Comparison of ENCODE assay signal across 5 worm cellular contexts in the genomic region with DNA sequence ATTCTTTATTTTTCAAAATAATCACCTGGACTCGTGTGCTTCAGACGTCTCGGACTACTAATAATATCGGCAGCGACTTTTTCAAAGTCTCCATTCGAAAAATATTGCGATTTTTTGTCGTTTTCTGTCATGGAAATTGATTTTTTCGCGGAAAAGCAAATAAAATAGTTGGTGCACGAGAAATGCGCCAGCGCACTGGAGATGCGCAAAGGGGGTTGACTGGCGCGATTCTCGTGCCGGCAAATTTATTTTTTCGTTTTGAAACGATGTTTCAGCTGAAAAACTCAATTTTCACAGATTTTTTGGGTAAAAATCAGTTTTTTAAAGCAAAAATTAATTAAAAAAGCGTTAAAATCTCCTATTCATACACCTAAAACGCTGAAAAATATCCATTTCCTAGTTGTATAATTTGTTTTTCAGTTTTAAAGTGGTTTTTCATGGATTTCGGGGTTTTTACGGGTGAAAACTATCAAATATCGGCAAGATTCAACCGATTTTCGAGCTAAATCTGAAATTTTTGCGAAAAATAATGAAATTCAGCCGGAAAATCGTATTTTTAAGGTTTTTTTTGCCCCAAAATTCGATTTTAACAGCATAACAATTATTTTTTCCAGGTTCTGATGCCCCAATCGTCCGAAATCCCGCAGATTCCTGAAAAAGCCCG.
TF ChIP-seq lines count a peak whose summit lies in the region.

A gene (minus strand): TSS at position 263 of the 664 bp plus-strand sequence.
A gene (plus strand): TSS at position 614 of the 664 bp plus-strand sequence.

TF ChIP-seq in whole organism, L1 larva, 84 proteins besides CTCF, POLR2A, EP300 and RAD21 (continued from another document and continues in another):
- peak; percentile 93 for TF ChIP-seq nhr-19 (GFP tag; conservative IDR thresholded peaks at IDR 0.05; lab: Robert Waterston, UW)
- peak; percentile 53 for TF ChIP-seq aly-2 (tag; optimal IDR thresholded peaks at IDR 0.05; lab: Kevin White, UChicago)
- TF ChIP-seq pax-3 (tag; optimal IDR thresholded peaks at IDR 0.05; lab: Kevin White, UChicago) = no peak
- peak in 1 of 6 experiments; percentile 9 for TF ChIP-seq elt-3 (tag; optimal IDR thresholded peaks at IDR 0.05; lab: Kevin White, UChicago)
- no peak for TF ChIP-seq nhr-84 (tag; optimal IDR thresholded peaks at IDR 0.05; lab: Kevin White, UChicago)
- TF ChIP-seq lsy-2 (tag; optimal IDR thresholded peaks at IDR 0.05; lab: Kevin White, UChicago) = peak; percentile 76 to 79
- peak; percentile 80 for TF ChIP-seq tbx-2 (tag; optimal IDR thresholded peaks at IDR 0.05; lab: Kevin White, UChicago)
- TF ChIP-seq nhr-12 (tag; optimal IDR thresholded peaks at IDR 0.05; lab: Kevin White, UChicago) = no peak
- peak; percentile 9 for TF ChIP-seq hpl-2 (GFP tag; optimal IDR thresholded peaks at IDR 0.05; lab: Kevin White, UChicago)
- no peak for TF ChIP-seq sptf-1 (tag; optimal IDR thresholded peaks at IDR 0.05; lab: Kevin White, UChicago)
- TF ChIP-seq ztf-4 (tag; optimal IDR thresholded peaks at IDR 0.05; lab: Kevin White, UChicago) = peak; percentile 24
- peak; percentile 49 for TF ChIP-seq egl-13 (tag; optimal IDR thresholded peaks at IDR 0.05; lab: Kevin White, UChicago)
- TF ChIP-seq skn-1 (tag; optimal IDR thresholded peaks at IDR 0.05; lab: Kevin White, UChicago) = peak; percentile 67
- TF ChIP-seq dsc-1 (tag; optimal IDR thresholded peaks at IDR 0.05; lab: Kevin White, UChicago) = peak; percentile 77
- TF ChIP-seq snu-23 (GFP tag; optimal IDR thresholded peaks at IDR 0.05; lab: Kevin White, UChicago) = peak; percentile 85
- TF ChIP-seq hlh-4 (tag; optimal IDR thresholded peaks at IDR 0.05; lab: Kevin White, UChicago) = no peak
- TF ChIP-seq lin-13 (GFP tag; optimal IDR thresholded peaks at IDR 0.05; lab: Kevin White, UChicago) = peak; percentile 73
- no peak for TF ChIP-seq lir-3 (tag; optimal IDR thresholded peaks at IDR 0.05; lab: Kevin White, UChicago; ENCODE audit: poor library complexity)
- peak in 1 of 2 experiments; percentile 31 for TF ChIP-seq mdl-1 (tag; optimal IDR thresholded peaks at IDR 0.05; lab: Kevin White, UChicago)
- peak; percentile 85 for TF ChIP-seq nhr-85 (tag; lab: Kevin White, UChicago)
- no peak for TF ChIP-seq vab-15 (tag; optimal IDR thresholded peaks at IDR 0.05; lab: Kevin White, UChicago)
- peak; percentile 69 for TF ChIP-seq isw-1 (GFP tag; IDR thresholded peaks at IDR 0.05; lab: Robert Waterston, UW)
- no peak for TF ChIP-seq egl-27 (tag; optimal IDR thresholded peaks at IDR 0.05; lab: Kevin White, UChicago)
- peak; percentile 43 for TF ChIP-seq fkh-4 (tag; optimal IDR thresholded peaks at IDR 0.05; lab: Kevin White, UChicago; ENCODE audit: borderline replicate concordance)

TF ChIP-seq in whole organism, L2 larva, 48 proteins besides CTCF, POLR2A, EP300 and RAD21 (continued from another document):
- TF ChIP-seq R02D3.7 (tag; optimal IDR thresholded peaks at IDR 0.05; lab: Kevin White, UChicago) (peak; percentile 35), lin-39 (tag; optimal IDR thresholded peaks at IDR 0.05; lab: Kevin White, UChicago) (no peak), F13H6.1 (tag; optimal IDR thresholded peaks at IDR 0.05; lab: Kevin White, UChicago) (peak; percentile 62), lin-11 (tag; optimal IDR thresholded peaks at IDR 0.05; lab: Kevin White, UChicago) (peak; percentile 24)

TF ChIP-seq in whole organism, L3 larva, 47 proteins besides CTCF, POLR2A, EP300 and RAD21 (continued from another document):
- TF ChIP-seq ZK546.5 (tag; optimal IDR thresholded peaks at IDR 0.05; lab: Kevin White, UChicago) = no peak
- TF ChIP-seq nhr-23 (tag; optimal IDR thresholded peaks at IDR 0.05; lab: Kevin White, UChicago) = peak; percentile 63
- peak; percentile 35 for TF ChIP-seq tbx-2 (tag; optimal IDR thresholded peaks at IDR 0.05; lab: Kevin White, UChicago)
- peak; percentile 51 for TF ChIP-seq R02D3.7 (tag; optimal IDR thresholded peaks at IDR 0.05; lab: Kevin White, UChicago)
- no peak for TF ChIP-seq elt-3 (tag; optimal IDR thresholded peaks at IDR 0.05; lab: Kevin White, UChicago)
- no peak for TF ChIP-seq ztf-4 (tag; optimal IDR thresholded peaks at IDR 0.05; lab: Kevin White, UChicago)
- peak; percentile 38 for TF ChIP-seq nhr-43 (tag; optimal IDR thresholded peaks at IDR 0.05; lab: Kevin White, UChicago; ENCODE audit: poor library complexity, severe bottlenecking)
- no peak for TF ChIP-seq snpc-4 (tag; optimal IDR thresholded peaks at IDR 0.05; lab: Kevin White, UChicago)

TF ChIP-seq in whole organism, L4 larva, 104 proteins besides CTCF, POLR2A, EP300 and RAD21 (continued from another document):
- TF ChIP-seq nhr-6 (tag; optimal IDR thresholded peaks at IDR 0.05; lab: Kevin White, UChicago) = peak; percentile 3
- TF ChIP-seq tra-1 (GFP tag; IDR thresholded peaks at IDR 0.05; lab: Robert Waterston, UW) = 0 out of 2 replicates have a peak, but pooled peaks have one; percentile 47
- peak; percentile 13 for TF ChIP-seq spr-3 (GFP tag; optimal IDR thresholded peaks at IDR 0.05; lab: Kevin White, UChicago)
- peak; percentile 44 for TF ChIP-seq nhr-77 (tag; optimal IDR thresholded peaks at IDR 0.05; lab: Kevin White, UChicago)
- TF ChIP-seq F49E8.2 (tag; optimal IDR thresholded peaks at IDR 0.05; lab: Kevin White, UChicago; ENCODE audit: borderline replicate concordance) = peak; percentile 49
- peak; percentile 64 for TF ChIP-seq nhr-102 (tag; optimal IDR thresholded peaks at IDR 0.05; lab: Kevin White, UChicago)
- peak; percentile 67 for TF ChIP-seq rbr-2 (tag; optimal IDR thresholded peaks at IDR 0.05; lab: Kevin White, UChicago)
- TF ChIP-seq dmd-6 (GFP tag; IDR thresholded peaks at IDR 0.05; lab: Robert Waterston, UW) = peak; percentile 60
- peak; percentile 81 for TF ChIP-seq dmd-9 (GFP tag; IDR thresholded peaks at IDR 0.05; lab: Robert Waterston, UW)
- no peak for TF ChIP-seq zfp-2 (tag; optimal IDR thresholded peaks at IDR 0.05; lab: Kevin White, UChicago)

TF ChIP-seq in whole organism, young adult, 124 proteins besides CTCF, POLR2A, EP300 and RAD21 (continued from another document):
- TF ChIP-seq B0336.3 (GFP tag; IDR thresholded peaks at IDR 0.05; lab: Robert Waterston, UW) (peak; percentile 86), ets-4 (GFP tag; optimal IDR thresholded peaks at IDR 0.05; lab: Kevin White, UChicago) (no peak), ccch-3 (GFP tag; optimal IDR thresholded peaks at IDR 0.05; lab: Kevin White, UChicago) (no peak), bed-1 (GFP tag; IDR thresholded peaks at IDR 0.05; lab: Robert Waterston, UW) (no peak), akir-1 (GFP tag; optimal IDR thresholded peaks at IDR 0.05; lab: Kevin White, UChicago) (no peak), rcor-1 (GFP tag; IDR thresholded peaks at IDR 0.05; lab: Robert Waterston, UW) (peak; percentile 74), lin-40 (tag; optimal IDR thresholded peaks at IDR 0.05; lab: Kevin White, UChicago) (peak; percentile 82), somi-1 (GFP tag; optimal IDR thresholded peaks at IDR 0.05; lab: Kevin White, UChicago) (no peak), lir-1 (GFP tag; conservative IDR thresholded peaks at IDR 0.05; lab: Robert Waterston, UW) (peak; percentile 56; the same call in 1 of the 2 replicates), madf-10 (tag; optimal IDR thresholded peaks at IDR 0.05; lab: Kevin White, UChicago) (peak; percentile 2), B0261.1 (tag; optimal IDR thresholded peaks at IDR 0.05; lab: Kevin White, UChicago) (peak; percentile 1), F33H1.4 (GFP tag; IDR thresholded peaks at IDR 0.05; lab: Robert Waterston, UW) (peak; percentile 44), mcd-1 (GFP tag; IDR thresholded peaks at IDR 0.05; lab: Robert Waterston, UW) (peak; percentile 85), zim-3 (tag; optimal IDR thresholded peaks at IDR 0.05; lab: Kevin White, UChicago) (no peak), lin-54 (GFP tag; optimal IDR thresholded peaks at IDR 0.05; lab: Kevin White, UChicago) (peak; percentile 74), hmg-20 (GFP tag; IDR thresholded peaks at IDR 0.05; lab: Robert Waterston, UW) (0 out of 2 replicates have a peak, but pooled peaks have one; percentile 58), T26A5.8 (tag; optimal IDR thresholded peaks at IDR 0.05; lab: Kevin White, UChicago) (no peak), F57A8.1 (GFP tag; optimal IDR thresholded peaks at IDR 0.05; lab: Kevin White, UChicago) (no peak), let-526 (GFP tag; IDR thresholded peaks at IDR 0.05; lab: Robert Waterston, UW) (no peak), Y53G8AR.9 (GFP tag; conservative IDR thresholded peaks at IDR 0.05; lab: Robert Waterston, UW) (peak; percentile 94), ztf-22 (GFP tag; optimal IDR thresholded peaks at IDR 0.05; lab: Kevin White, UChicago) (no peak), B0019.2 (GFP tag; conservative IDR thresholded peaks at IDR 0.05; lab: Robert Waterston, UW) (no peak; the same call in 1 of the 2 replicates), hrde-1 (tag; optimal IDR thresholded peaks at IDR 0.05; lab: Kevin White, UChicago; ENCODE audit: borderline replicate concordance) (no peak), snpc-1.3 (tag; optimal IDR thresholded peaks at IDR 0.05; lab: Kevin White, UChicago; ENCODE audit: insufficient read depth) (peak; percentile 1), mes-4 (tag; optimal IDR thresholded peaks at IDR 0.05; lab: Kevin White, UChicago) (no peak), sea-2 (GFP tag; IDR thresholded peaks at IDR 0.05; lab: Robert Waterston, UW) (no peak), attf-3 (GFP tag; conservative IDR thresholded peaks at IDR 0.05; lab: Robert Waterston, UW) (0 out of 2 replicates have a peak, but pooled peaks have one; percentile 44), madf-8 (GFP tag; conservative IDR thresholded peaks at IDR 0.05; lab: Robert Waterston, UW) (0 out of 2 replicates have a peak, but pooled peaks have one; percentile 11), F55B11.4 (tag; optimal IDR thresholded peaks at IDR 0.05; lab: Kevin White, UChicago; ENCODE audit: borderline replicate concordance, insufficient read depth) (no peak), die-1 (tag; optimal IDR thresholded peaks at IDR 0.05; lab: Kevin White, UChicago) (no peak), C17E4.6 (GFP tag; IDR thresholded peaks at IDR 0.05; lab: Robert Waterston, UW) (no peak), dpl-1 (GFP tag; optimal IDR thresholded peaks at IDR 0.05; lab: Kevin White, UChicago) (no peak), chd-7 (tag; optimal IDR thresholded peaks at IDR 0.05; lab: Kevin White, UChicago) (no peak), F37B4.10 (GFP tag; IDR thresholded peaks at IDR 0.05; lab: Robert Waterston, UW) (0 out of 2 replicates have a peak, but pooled peaks have one; percentile 33), hlh-26 (GFP tag; conservative IDR thresholded peaks at IDR 0.05; lab: Robert Waterston, UW) (no peak), D2030.7 (GFP tag; IDR thresholded peaks at IDR 0.05; lab: Robert Waterston, UW) (peak; percentile 78), B0035.1 (tag; optimal IDR thresholded peaks at IDR 0.05; lab: Kevin White, UChicago) (no peak), repo-1 (tag; optimal IDR thresholded peaks at IDR 0.05; lab: Kevin White, UChicago) (no peak), ceh-58 (GFP tag; IDR thresholded peaks at IDR 0.05; lab: Robert Waterston, UW) (no peak), aptf-3 (GFP tag; IDR thresholded peaks at IDR 0.05; lab: Robert Waterston, UW) (no peak), tbp1 (GFP tag; optimal IDR thresholded peaks at IDR 0.05; lab: Kevin White, UChicago) (peak; percentile 45), egrh-3 (GFP tag; IDR thresholded peaks at IDR 0.05; lab: Robert Waterston, UW) (no peak), Y79H2A.3 (GFP tag; conservative IDR thresholded peaks at IDR 0.05; lab: Robert Waterston, UW) (no peak), lin-35 (GFP tag; optimal IDR thresholded peaks at IDR 0.05; lab: Kevin White, UChicago) (peak in 1 of 3 experiments; percentile 77), athp-1 (tag; optimal IDR thresholded peaks at IDR 0.05; lab: Kevin White, UChicago) (no peak), nhr-90 (tag; optimal IDR thresholded peaks at IDR 0.05; lab: Kevin White, UChicago) (no peak), lag-1 (GFP tag; IDR thresholded peaks at IDR 0.05; lab: Robert Waterston, UW) (no peak), F52B5.7 (tag; optimal IDR thresholded peaks at IDR 0.05; lab: Kevin White, UChicago) (no peak), cebp-1 (GFP tag; IDR thresholded peaks at IDR 0.05; lab: Robert Waterston, UW) (no peak), cebp-1 (tag; optimal IDR thresholded peaks at IDR 0.05; lab: Kevin White, UChicago) (peak; percentile 78), ZK185.1 (tag; optimal IDR thresholded peaks at IDR 0.05; lab: Kevin White, UChicago; ENCODE audit: poor library complexity, severe bottlenecking) (no peak), ceh-100 (GFP tag; IDR thresholded peaks at IDR 0.05; lab: Robert Waterston, UW) (no peak), F49E8.2 (tag; optimal IDR thresholded peaks at IDR 0.05; lab: Kevin White, UChicago; ENCODE audit: insufficient read depth) (no peak), attf-6 (GFP tag; IDR thresholded peaks at IDR 0.05; lab: Robert Waterston, UW) (0 out of 2 replicates have a peak, but pooled peaks have one; percentile 33), hsf-1 (GFP tag; IDR thresholded peaks at IDR 0.05; lab: Robert Waterston, UW) (no peak), bed-2 (GFP tag; IDR thresholded peaks at IDR 0.05; lab: Robert Waterston, UW) (no peak), mel-28 (tag; optimal IDR thresholded peaks at IDR 0.05; lab: Kevin White, UChicago; ENCODE audit: borderline replicate concordance) (no peak), ceh-40 (GFP tag; IDR thresholded peaks at IDR 0.05; lab: Robert Waterston, UW) (no peak), Y67H2A.10 (GFP tag; conservative IDR thresholded peaks at IDR 0.05; lab: Robert Waterston, UW) (no peak), madf-6 (GFP tag; IDR thresholded peaks at IDR 0.05; lab: Robert Waterston, UW) (peak; percentile 69), gei-17 (GFP tag; optimal IDR thresholded peaks at IDR 0.05; lab: Kevin White, UChicago) (peak; percentile 27), egl-18 (GFP tag; IDR thresholded peaks at IDR 0.05; lab: Robert Waterston, UW) (no peak), pha-4 (tag; optimal IDR thresholded peaks at IDR 0.05; lab: Kevin White, UChicago) (no peak), ztf-6 (GFP tag; IDR thresholded peaks at IDR 0.05; lab: Robert Waterston, UW) (no peak), dpff-1 (tag; optimal IDR thresholded peaks at IDR 0.05; lab: Kevin White, UChicago) (no peak), nhr-27 (tag; optimal IDR thresholded peaks at IDR 0.05; lab: Kevin White, UChicago) (no peak), tbx-9 (tag; optimal IDR thresholded peaks at IDR 0.05; lab: Kevin White, UChicago; ENCODE audit: borderline replicate concordance) (no peak), K12H6.12 (tag; optimal IDR thresholded peaks at IDR 0.05; lab: Kevin White, UChicago) (peak; percentile 78), snpc-1.1 (tag; optimal IDR thresholded peaks at IDR 0.05; lab: Kevin White, UChicago; ENCODE audit: insufficient read depth) (no peak), him-1 (tag; optimal IDR thresholded peaks at IDR 0.05; lab: Kevin White, UChicago) (no peak), nfyb-1 (GFP tag; IDR thresholded peaks at IDR 0.05; lab: Robert Waterston, UW) (peak; percentile 65), madf-3 (GFP tag; IDR thresholded peaks at IDR 0.05; lab: Robert Waterston, UW) (no peak), snpc-3.4 (tag; optimal IDR thresholded peaks at IDR 0.05; lab: Kevin White, UChicago) (no peak), ama-1 (optimal IDR thresholded peaks at IDR 0.05; lab: Kevin White, UChicago) (no peak), ama-1 (GFP tag; optimal IDR thresholded peaks at IDR 0.05; lab: Kevin White, UChicago) (no peak)
